Worm (Caenorhabditis elegans) whole organism, midembryonic: Measurements from ENCODE around the gene Y59E9AL.36.

Experiments used
- T22C8.4 ChIP-seq: fragments of 200-800 bp; sonication (Bioruptor generic); IDR thresholded peaks from 2 replicates; pipeline ENCODE4 v1.3.6; 2022; ENCODE audit warnings: missing genetic modification characterization, missing compliant biosample characterization
- flt-1 ChIP-seq: fragments of 200-800 bp; sonication (Bioruptor generic); IDR thresholded peaks from 2 replicates; pipeline ENCODE4 v1.3.6; 2022; ENCODE audit warnings: missing genetic modification characterization, missing compliant biosample characterization
- med-1 ChIP-seq: sonication (generic microtip); optimal IDR thresholded peaks from 2 replicates; lab custom pipeline; 2017; ENCODE audit warnings: missing genetic modification characterization, mild to moderate bottlenecking, missing compliant biosample characterization, antibody characterized with exemption, missing genetic modification reagents; ENCODE audit not compliant: insufficient read depth
- tab-1 ChIP-seq: fragments of 200-800 bp; sonication (Bioruptor generic); IDR thresholded peaks from 2 replicates; pipeline ENCODE4 v1.3.6; 2022; ENCODE audit warnings: missing genetic modification characterization, missing compliant biosample characterization
- ztf-23 ChIP-seq: fragments of 200-800 bp; sonication (Bioruptor generic); IDR thresholded peaks from 2 replicates; pipeline ENCODE4 v1.3.6; 2022; ENCODE audit warnings: missing genetic modification reagents, missing genetic modification characterization, missing compliant biosample characterization

ce11 chrIV:5171994-5172528 is 37.2 kb downstream of the Y59E9AL.36 start:
- TF ChIP-seq med-1, result no peak
- TF ChIP-seq tab-1 (GFP tag; lab: Robert Waterston, UW), result no peak
- TF ChIP-seq T22C8.4 (GFP tag; lab: Robert Waterston, UW), result no peak
- TF ChIP-seq flt-1 (GFP tag; lab: Robert Waterston, UW), result no peak
- TF ChIP-seq ztf-23 (GFP tag; lab: Robert Waterston, UW), result no peak
